Fruit fly (Drosophila melanogaster): ENCODE measurements around the gene CG17477.

The CG17477 gene

dm6 chr3R:17115668-17116067 lies 11.1 kb downstream of the CG17477 start (continued):
- TF ChIP-seq tx (GFP tag; optimal IDR thresholded peaks at IDR 0.05) (no peak), Doc3 (GFP tag; IDR thresholded peaks at IDR 0.05; ENCODE audit: partially characterized antibody) (no peak), TFAM (GFP tag; optimal IDR thresholded peaks at IDR 0.05) (no peak), CG3407 (GFP tag; optimal IDR thresholded peaks at IDR 0.05) (peak; percentile 55), jigr1 (GFP tag; IDR thresholded peaks at IDR 0.05) (no peak), pnt (GFP tag; optimal IDR thresholded peaks at IDR 0.05) (no peak), Hey (tag; optimal IDR thresholded peaks at IDR 0.05) (no peak), amos (GFP tag; IDR thresholded peaks at IDR 0.05; ENCODE audit: partially characterized antibody) (no peak), CG13775 (GFP tag; optimal IDR thresholded peaks at IDR 0.05) (no peak), yki (optimal IDR thresholded peaks at IDR 0.05) (no peak), cato (GFP tag; optimal IDR thresholded peaks at IDR 0.05; ENCODE audit: borderline replicate concordance) (no peak), Optix (GFP tag; IDR thresholded peaks at IDR 0.05) (no peak), maf-S (GFP tag; optimal IDR thresholded peaks at IDR 0.05) (no peak), Scr (GFP tag; IDR thresholded peaks at IDR 0.05; ENCODE audit: partially characterized antibody) (no peak), knrl (GFP tag; IDR thresholded peaks at IDR 0.05; ENCODE audit: partially characterized antibody) (no peak), gt (GFP tag; IDR thresholded peaks at IDR 0.05) (no peak), Dp (GFP tag; optimal IDR thresholded peaks at IDR 0.05) (no peak), CG12236 (GFP tag; optimal IDR thresholded peaks at IDR 0.05) (no peak), CG7271 (tag; optimal IDR thresholded peaks at IDR 0.05) (no peak), chif (GFP tag; optimal IDR thresholded peaks at IDR 0.05) (no peak), sna (GFP tag; IDR thresholded peaks at IDR 0.05; ENCODE audit: partially characterized antibody) (no peak), Sry-β (GFP tag; optimal IDR thresholded peaks at IDR 0.05) (no peak), Side (GFP tag; optimal IDR thresholded peaks at IDR 0.05) (no peak), CG33213 (GFP tag; optimal IDR thresholded peaks at IDR 0.05) (no peak), CG8944 (GFP tag; optimal IDR thresholded peaks at IDR 0.05) (no peak), Myb (GFP tag; optimal IDR thresholded peaks at IDR 0.05) (no peak), CG10267 (tag; optimal IDR thresholded peaks at IDR 0.05) (no peak), tgo (GFP tag; IDR thresholded peaks at IDR 0.05) (no peak), bowl (GFP tag; IDR thresholded peaks at IDR 0.05) (no peak), pzg (GFP tag; optimal IDR thresholded peaks at IDR 0.05) (no peak), mam (GFP tag; optimal IDR thresholded peaks at IDR 0.05) (no peak), Dip3 (GFP tag; optimal IDR thresholded peaks at IDR 0.05) (no peak), lov (optimal IDR thresholded peaks at IDR 0.05) (no peak), lov (GFP tag; IDR thresholded peaks at IDR 0.05) (no peak), CG10959 (GFP tag; IDR thresholded peaks at IDR 0.05) (no peak), vvl (GFP tag; IDR thresholded peaks at IDR 0.05) (no peak), CG31388 (GFP tag; optimal IDR thresholded peaks at IDR 0.05) (no peak), sd (tag; optimal IDR thresholded peaks at IDR 0.05) (peak; percentile 32), Elba2 (GFP tag; optimal IDR thresholded peaks at IDR 0.05) (no peak), ewg (GFP tag; optimal IDR thresholded peaks at IDR 0.05) (no peak), BtbVII (GFP tag; optimal IDR thresholded peaks at IDR 0.05) (peak; percentile 71), salm (tag; optimal IDR thresholded peaks at IDR 0.05) (peak; percentile 56), tup (GFP tag; optimal IDR thresholded peaks at IDR 0.05) (no peak), CG11456 (GFP tag; IDR thresholded peaks at IDR 0.05) (no peak), cas (GFP tag; IDR thresholded peaks at IDR 0.05) (no peak), CG34224 (GFP tag; IDR thresholded peaks at IDR 0.05; ENCODE audit: partially characterized antibody) (no peak), Oaz (GFP tag; IDR thresholded peaks at IDR 0.05) (no peak), inv (GFP tag; IDR thresholded peaks at IDR 0.05; ENCODE audit: partially characterized antibody) (no peak), crp (GFP tag; optimal IDR thresholded peaks at IDR 0.05) (no peak), CG14050 (GFP tag; IDR thresholded peaks at IDR 0.05) (no peak), sr (GFP tag; IDR thresholded peaks at IDR 0.05) (no peak), trh (GFP tag; optimal IDR thresholded peaks at IDR 0.05) (no peak), dm (GFP tag; optimal IDR thresholded peaks at IDR 0.05) (no peak)

All from whole organism, embryonic.